Fruit fly (Drosophila melanogaster) whole organism, embryonic: Measurements from ENCODE around the gene CG2006.

Source experiments
- Ada2b ChIP-seq: fragments of 200-800 bp; sonication (Bioruptor generic); IDR thresholded peaks from 2 replicates; pipeline ENCODE4 v1.3.6; 2022; ENCODE audit warnings: missing biosample characterization, missing genetic modification characterization
- Asciz ChIP-seq: fragments of 200-800 bp; sonication (Bioruptor generic); optimal IDR thresholded peaks from 2 replicates; lab custom pipeline; 2017; ENCODE audit warnings: missing biosample characterization, mild to moderate bottlenecking, missing genetic modification characterization, missing genetic modification reagents
- B-H1 ChIP-seq: fragments of 200-800 bp; sonication (Bioruptor generic); IDR thresholded peaks from 3 replicates; pipeline ENCODE4 v1.3.6; 2022; ENCODE audit warnings: missing biosample characterization, missing genetic modification characterization
- Blimp-1 ChIP-seq: fragments of 200-800 bp; sonication (Bioruptor generic); optimal IDR thresholded peaks from 3 replicates; lab custom pipeline; 2018; ENCODE audit warnings: missing biosample characterization, missing genetic modification characterization, mild to moderate bottlenecking, moderate library complexity, missing genetic modification reagents
- CG11085 ChIP-seq: fragments of 200-800 bp; sonication (Bioruptor generic); IDR thresholded peaks from 2 replicates; pipeline ENCODE4 v1.3.6; 2022; ENCODE audit warnings: missing biosample characterization, missing genetic modification characterization
- CG11398 ChIP-seq: fragments of 200-800 bp; sonication (Bioruptor generic); optimal IDR thresholded peaks from 2 replicates; lab custom pipeline; 2016; ENCODE audit warnings: missing biosample characterization, missing genetic modification characterization
- CG11695 ChIP-seq: fragments of 200-800 bp; sonication (Bioruptor generic); IDR thresholded peaks from 3 replicates; pipeline ENCODE4 v1.3.6; 2022; ENCODE audit warnings: missing biosample characterization, missing genetic modification characterization
- CG11696 ChIP-seq: fragments of 200-800 bp; sonication (Bioruptor generic); IDR thresholded peaks from 2 replicates; pipeline ENCODE4 v1.3.6; 2022; ENCODE audit warnings: missing biosample characterization, missing genetic modification characterization
- CG13894 ChIP-seq: fragments of 200-800 bp; sonication (Bioruptor generic); optimal IDR thresholded peaks from 3 replicates; lab custom pipeline; 2018; ENCODE audit warnings: missing biosample characterization, mild to moderate bottlenecking, missing genetic modification characterization, moderate library complexity
- CG14860 ChIP-seq: fragments of 200-800 bp; sonication (Bioruptor generic); IDR thresholded peaks from 3 replicates; pipeline ENCODE4 v1.3.6; 2022; ENCODE audit warnings: missing biosample characterization, missing genetic modification characterization; ENCODE audit not compliant: partially characterized antibody
- CG15479 ChIP-seq: fragments of 200-800 bp; sonication (Bioruptor generic); optimal IDR thresholded peaks from 3 replicates; lab custom pipeline; 2019; ENCODE audit warnings: missing biosample characterization, mild to moderate bottlenecking, missing genetic modification characterization, moderate library complexity
- CG16813 ChIP-seq: fragments of 200-800 bp; sonication (Bioruptor generic); IDR thresholded peaks from 3 replicates; pipeline ENCODE4 v1.3.6; 2022; ENCODE audit warnings: missing biosample characterization, missing genetic modification characterization; ENCODE audit not compliant: partially characterized antibody
- CG17829 ChIP-seq: fragments of 200-800 bp; optimal IDR thresholded peaks from 2 replicates; lab custom pipeline; 2019; ENCODE audit warnings: missing biosample characterization, mild to moderate bottlenecking, missing genetic modification characterization, moderate library complexity
- CG2202 ChIP-seq: fragments of 200-800 bp; sonication (Bioruptor generic); optimal IDR thresholded peaks from 2 replicates; lab custom pipeline; 2018; ENCODE audit warnings: missing biosample characterization, mild to moderate bottlenecking, missing genetic modification characterization
- CG30020 ChIP-seq: fragments of 200-800 bp; optimal IDR thresholded peaks from 2 replicates; lab custom pipeline; 2019; ENCODE audit warnings: missing biosample characterization, mild to moderate bottlenecking, missing genetic modification characterization, moderate library complexity
- CG4404 ChIP-seq: fragments of 200-800 bp; sonication (Bioruptor generic); IDR thresholded peaks from 2 replicates; pipeline ENCODE4 v1.3.6; 2022; ENCODE audit warnings: missing biosample characterization, missing genetic modification characterization
- CG4707 ChIP-seq: fragments of 200-800 bp; sonication (Bioruptor generic); optimal IDR thresholded peaks from 2 replicates; lab custom pipeline; 2018; ENCODE audit warnings: missing biosample characterization, mild to moderate bottlenecking, missing genetic modification characterization, moderate library complexity
- CG7963 ChIP-seq: fragments of 200-800 bp; sonication (Bioruptor generic); IDR thresholded peaks from 3 replicates; pipeline ENCODE4 v1.3.6; 2022; ENCODE audit warnings: missing biosample characterization, missing genetic modification characterization; ENCODE audit not compliant: partially characterized antibody
- CTCF ChIP-seq: fragments of 200-800 bp; sonication (Bioruptor generic); optimal IDR thresholded peaks from 2 replicates; lab custom pipeline; 2017; ENCODE audit warnings: missing biosample characterization, mild to moderate bottlenecking, missing genetic modification characterization, moderate library complexity
- Dek ChIP-seq: fragments of 200-800 bp; sonication (Bioruptor generic); optimal IDR thresholded peaks from 3 replicates; lab custom pipeline; 2019; ENCODE audit warnings: missing biosample characterization, mild to moderate bottlenecking, missing genetic modification characterization, moderate library complexity
- Ets65A ChIP-seq: fragments of 200-800 bp; sonication (Bioruptor generic); peaks from one replicate; lab custom pipeline; 2016; ENCODE audit warnings: missing biosample characterization, missing genetic modification characterization
- Hr39 ChIP-seq: fragments of >200 bp; optimal IDR thresholded peaks from 2 replicates; lab custom pipeline; 2017
- Lhr ChIP-seq: fragments of 200-800 bp; sonication (Bioruptor generic); optimal IDR thresholded peaks from 3 replicates; lab custom pipeline; 2017; ENCODE audit warnings: mild to moderate bottlenecking, missing biosample characterization, missing genetic modification reagents, missing genetic modification characterization
- NC2β ChIP-seq: fragments of 200-800 bp; sonication (Bioruptor generic); optimal IDR thresholded peaks from 2 replicates; lab custom pipeline; 2016; ENCODE audit warnings: missing biosample characterization, missing genetic modification characterization
- Oaz ChIP-seq: fragments of 200-800 bp; sonication (Bioruptor generic); IDR thresholded peaks from 2 replicates; pipeline ENCODE4 v1.3.6; 2022; ENCODE audit warnings: missing biosample characterization, missing genetic modification characterization
- Opbp ChIP-seq: fragments of 200-800 bp; sonication (Bioruptor generic); IDR thresholded peaks from 3 replicates; pipeline ENCODE4 v1.3.6; 2022; ENCODE audit warnings: missing biosample characterization, missing genetic modification characterization; ENCODE audit not compliant: partially characterized antibody
- Ravus ChIP-seq: fragments of 200-800 bp; sonication (Bioruptor generic); IDR thresholded peaks from 2 replicates; pipeline ENCODE4 v1.3.6; 2022; ENCODE audit warnings: missing biosample characterization, missing genetic modification characterization
- Side ChIP-seq: fragments of 200-800 bp; sonication (Bioruptor generic); optimal IDR thresholded peaks from 2 replicates; lab custom pipeline; 2016; ENCODE audit warnings: missing biosample characterization, missing genetic modification characterization
- Sin3A ChIP-seq: fragments of >200 bp; optimal IDR thresholded peaks from 2 replicates; lab custom pipeline; 2018
- Stat92E ChIP-seq, 3 experiments: fragments of >200 bp in 2 of 3; fragments of 200-800 bp in 1 of 3; sonication (Bioruptor generic) in 1 of 3; optimal IDR thresholded peaks; 2 replicates each; lab custom pipeline; 2017 to 2019; ENCODE audit warnings: missing biosample characterization in 3 of 3, missing genetic modification characterization in 3 of 3, mild to moderate bottlenecking in 1 of 3, moderate library complexity in 1 of 3
- Taf1 ChIP-seq: fragments of 200-800 bp; sonication (Bioruptor generic); IDR thresholded peaks from 2 replicates; pipeline ENCODE4 v1.3.6; 2022; ENCODE audit warnings: missing biosample characterization, missing genetic modification characterization
- Tbp ChIP-seq: fragments of >200 bp; optimal IDR thresholded peaks from 2 replicates; lab custom pipeline; 2018; ENCODE audit warnings: missing biosample characterization, missing genetic modification characterization
- Trl ChIP-seq, 3 experiments: fragments of >200 bp in 2 of 3; fragments of 200-800 bp in 1 of 3; sonication (Bioruptor generic) in 1 of 3; optimal IDR thresholded peaks; 2 replicates in 1 of 3; 3 replicates in 2 of 3; lab custom pipeline; 2016 to 2017; ENCODE audit warnings: missing biosample characterization in 1 of 3, missing genetic modification characterization in 1 of 3
- YL-1 ChIP-seq: fragments of 200-800 bp; sonication (Bioruptor generic); optimal IDR thresholded peaks from 3 replicates; lab custom pipeline; 2017; ENCODE audit warnings: missing biosample characterization, mild to moderate bottlenecking, missing genetic modification characterization
- dimm ChIP-seq: fragments of 200-800 bp; sonication (Bioruptor generic); IDR thresholded peaks from 2 replicates; pipeline ENCODE4 v1.3.6; 2022; ENCODE audit warnings: missing biosample characterization, missing genetic modification characterization
- emc ChIP-seq: fragments of 200-800 bp; sonication (Bioruptor generic); optimal IDR thresholded peaks from 2 replicates; lab custom pipeline; 2016; ENCODE audit warnings: missing biosample characterization, missing genetic modification characterization
- ems ChIP-seq: fragments of 200-800 bp; sonication (Bioruptor generic); optimal IDR thresholded peaks from 3 replicates; lab custom pipeline; 2016; ENCODE audit warnings: missing biosample characterization, missing genetic modification characterization
- eve ChIP-seq, 2 experiments: fragments of >200 bp; optimal IDR thresholded peaks; 2 replicates each; lab custom pipeline; 2017; ENCODE audit warnings: missing biosample characterization in 2 of 2, missing genetic modification characterization in 2 of 2
- gem ChIP-seq: fragments of 200-800 bp; sonication (Bioruptor generic); optimal IDR thresholded peaks from 2 replicates; lab custom pipeline; 2019; ENCODE audit warnings: missing biosample characterization, mild to moderate bottlenecking, missing genetic modification characterization, moderate library complexity
- jigr1 ChIP-seq: fragments of 200-800 bp; sonication (Bioruptor generic); IDR thresholded peaks from 3 replicates; pipeline ENCODE4 v1.3.6; 2022; ENCODE audit warnings: missing biosample characterization, missing genetic modification characterization
- kay ChIP-seq: fragments of 200-800 bp; sonication (Bioruptor generic); optimal IDR thresholded peaks from 2 replicates; lab custom pipeline; 2016; ENCODE audit warnings: missing biosample characterization, missing genetic modification characterization
- pb ChIP-seq: fragments of 200-800 bp; sonication (Bioruptor generic); optimal IDR thresholded peaks from 3 replicates; lab custom pipeline; 2016; ENCODE audit warnings: missing biosample characterization, missing genetic modification characterization
- peb ChIP-seq: fragments of 200-800 bp; sonication (Bioruptor generic); IDR thresholded peaks from 2 replicates; pipeline ENCODE4 v1.3.6; 2022; ENCODE audit warnings: missing biosample characterization, missing genetic modification characterization
- pfk ChIP-seq: fragments of 200-800 bp; sonication (Bioruptor generic); optimal IDR thresholded peaks from 2 replicates; lab custom pipeline; 2018; ENCODE audit warnings: missing biosample characterization, mild to moderate bottlenecking, missing genetic modification characterization, moderate library complexity
- rib ChIP-seq: fragments of 200-800 bp; sonication (Bioruptor generic); IDR thresholded peaks from 2 replicates; pipeline ENCODE4 v1.3.6; 2022; ENCODE audit warnings: missing biosample characterization, missing genetic modification characterization
- row ChIP-seq: fragments of 200-800 bp; sonication (Bioruptor generic); IDR thresholded peaks from 3 replicates; pipeline ENCODE4 v1.3.6; 2022; ENCODE audit warnings: missing biosample characterization, missing genetic modification characterization
- sd ChIP-seq: fragments of 200-800 bp; sonication (Bioruptor generic); optimal IDR thresholded peaks from 3 replicates; lab custom pipeline; 2018; ENCODE audit warnings: missing biosample characterization, mild to moderate bottlenecking, missing genetic modification characterization, moderate library complexity
- sna ChIP-seq: fragments of 200-800 bp; sonication (Bioruptor generic); IDR thresholded peaks from 2 replicates; pipeline ENCODE4 v1.3.6; 2022; ENCODE audit warnings: missing biosample characterization, missing genetic modification characterization; ENCODE audit not compliant: partially characterized antibody
- sob ChIP-seq: fragments of 200-800 bp; sonication (Bioruptor generic); IDR thresholded peaks from 2 replicates; pipeline ENCODE4 v1.3.6; 2022; ENCODE audit warnings: missing biosample characterization, missing genetic modification characterization
- toy ChIP-seq: fragments of 200-800 bp; sonication (Bioruptor generic); IDR thresholded peaks from 2 replicates; pipeline ENCODE4 v1.3.6; 2022; ENCODE audit warnings: missing biosample characterization, missing genetic modification characterization
- twi ChIP-seq: fragments of 200-800 bp; optimal IDR thresholded peaks from 2 replicates; lab custom pipeline; 2019; ENCODE audit warnings: missing biosample characterization, mild to moderate bottlenecking, missing genetic modification characterization, moderate library complexity
- usp ChIP-seq: fragments of >200 bp; optimal IDR thresholded peaks from 2 replicates; lab custom pipeline; 2017; ENCODE audit warnings: missing biosample characterization, missing genetic modification characterization

Gene CG2006

DNA sequence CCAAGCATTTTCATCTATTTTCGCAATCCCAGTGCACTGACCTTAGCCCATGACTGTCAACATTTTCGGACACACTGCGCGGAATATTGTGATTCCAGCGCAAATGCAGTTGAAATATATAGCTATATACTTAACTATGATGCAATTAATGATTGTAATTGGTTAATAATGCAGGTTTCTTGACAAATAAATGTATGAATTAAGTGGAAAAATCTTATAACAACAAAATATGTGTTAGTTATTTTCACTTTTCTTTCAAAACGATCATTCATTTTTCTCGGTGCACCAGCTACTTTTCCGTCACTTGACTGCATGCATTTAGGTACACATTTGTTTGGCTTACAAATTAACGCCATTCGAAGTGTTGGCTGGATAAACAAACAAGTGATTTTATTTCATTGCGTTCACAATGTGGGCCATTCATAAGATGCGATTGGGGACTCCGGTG is 30.6 kb upstream of the CG2006 start (continued):
- TF ChIP-seq Hr39 (lab: Kevin White, UChicago) (no peak), Ravus (GFP tag; lab: Robert Waterston, UW) (no peak), sd (tag; lab: Kevin White, UChicago) (no peak), Ada2b (no peak), YL-1 (GFP tag; lab: Kevin White, UChicago) (no peak), row (GFP tag; lab: Robert Waterston, UW) (peak; percentile 62), CG14860 (GFP tag; lab: Robert Waterston, UW) (no peak), toy (no peak), Taf1 (no peak), jigr1 (GFP tag; lab: Robert Waterston, UW) (no peak), kay (peak; percentile 48), CTCF (GFP tag; lab: Kevin White, UChicago) (no peak), pfk (no peak), Stat92E (GFP tag; optimal IDR thresholded peaks at IDR 0.05; lab: Kevin White, UChicago) (no peak), B-H1 (no peak), Sin3A (no peak), twi (tag; lab: Kevin White, UChicago) (peak; percentile 34), Side (GFP tag; lab: Kevin White, UChicago) (peak; percentile 17), CG11695 (no peak; the same call in 2 of the 3 replicates), CG11085 (no peak), CG15479 (GFP tag; lab: Kevin White, UChicago) (no peak), Asciz (peak; percentile 54), Opbp (GFP tag; lab: Robert Waterston, UW) (no peak), peb (GFP tag; lab: Robert Waterston, UW) (no peak), CG17829 (tag; lab: Kevin White, UChicago) (peak; percentile 61), rib (no peak), sna (GFP tag; lab: Robert Waterston, UW) (no peak), sob (GFP tag; lab: Robert Waterston, UW) (no peak), NC2β (peak; percentile 40), Oaz (GFP tag; lab: Robert Waterston, UW) (no peak), Dek (tag; lab: Kevin White, UChicago) (peak; percentile 15), CG30020 (tag; lab: Kevin White, UChicago) (no peak), CG4404 (peak; percentile 25; the same call in 1 of the 2 replicates), CG13894 (tag; lab: Kevin White, UChicago) (no peak), Lhr (GFP tag; lab: Kevin White, UChicago) (peak; percentile 24), CG7963 (GFP tag; lab: Robert Waterston, UW) (no peak), CG2202 (tag; lab: Kevin White, UChicago) (peak; percentile 64), pb (GFP tag; lab: Kevin White, UChicago) (no peak), CG11696 (no peak), gem (tag; lab: Kevin White, UChicago) (peak; percentile 80), Ets65A (GFP tag; lab: Kevin White, UChicago) (peak; percentile 91), Trl (optimal IDR thresholded peaks at IDR 0.05; lab: Kevin White, UChicago) (no peak), Trl (GFP tag; optimal IDR thresholded peaks at IDR 0.05; lab: Kevin White, UChicago) (peak; percentile 29), Blimp-1 (GFP tag; lab: Kevin White, UChicago) (peak; percentile 63), CG11398 (GFP tag; lab: Kevin White, UChicago) (no peak), CG4707 (GFP tag; lab: Kevin White, UChicago) (peak; percentile 43), usp (GFP tag; lab: Kevin White, UChicago) (no peak), dimm (no peak), ems (GFP tag; lab: Kevin White, UChicago) (no peak), Tbp (GFP tag; lab: Kevin White, UChicago) (no peak), emc (GFP tag; lab: Kevin White, UChicago) (no peak), CG16813 (GFP tag; lab: Robert Waterston, UW) (no peak), eve (GFP tag; optimal IDR thresholded peaks at IDR 0.05; lab: Kevin White, UChicago) (peak in 1 of 2 experiments; percentile 87)
